Fruit fly (Drosophila melanogaster): ENCODE measurements around the gene amn.
"Not testable (repeated sequence)": the region's sequence is repeated elsewhere in the genome, so short reads cannot be mapped to it uniquely, and the experiment has no call there.

DNA sequence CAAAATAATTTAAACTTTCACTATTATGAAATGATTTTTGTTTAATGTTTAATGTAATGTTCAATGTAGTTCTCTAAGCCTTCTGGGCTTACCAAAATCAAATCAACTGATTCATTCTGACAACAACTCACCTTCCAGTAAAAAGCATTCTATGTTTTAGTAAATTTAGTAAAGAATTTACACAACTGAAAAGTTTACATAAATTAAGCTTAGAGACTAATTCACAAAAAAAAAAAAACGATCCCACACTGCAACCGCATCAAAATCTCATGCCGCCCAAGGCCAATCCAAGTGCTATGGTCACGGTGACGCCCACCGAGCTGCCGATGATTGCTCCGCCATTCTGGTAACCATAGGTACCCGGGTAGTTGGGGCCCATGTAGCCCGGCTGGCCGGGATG lies 25.3 kb upstream of the amn start, which contains the start of gene CG45487:
- not testable (repeated sequence) for TF ChIP-seq Clk (GFP tag; optimal IDR thresholded peaks at IDR 0.05); kay (GFP tag; ENCODE audit: borderline replicate concordance)

All from whole organism, adult.